Worm (Caenorhabditis elegans) whole organism, L1 larva: Measurements from ENCODE around the gene B0034.5.

Experiments
- ama-1 ChIP-seq: fragments of 150-350 bp; optimal IDR thresholded peaks from 2 replicates; lab custom pipeline; 2014
- fkh-10 ChIP-seq: sonication (generic microtip); optimal IDR thresholded peaks from 2 replicates; lab custom pipeline; 2017; ENCODE audit warnings: missing biosample characterization, missing genetic modification reagents, missing genetic modification characterization
- snpc-4 ChIP-seq: fragments of 150-350 bp; optimal IDR thresholded peaks from 2 replicates; lab custom pipeline; 2014; ENCODE audit warnings: missing biosample characterization, missing genetic modification characterization
- unc-62 ChIP-seq: fragments of 150-350 bp; optimal IDR thresholded peaks from 2 replicates; lab custom pipeline; 2014; ENCODE audit warnings: missing biosample characterization, missing genetic modification reagents, missing genetic modification characterization

ce11 chrII:6022596-6022995, 47.8 kb upstream of the B0034.5 start:
- no peak for TF ChIP-seq fkh-10 (GFP tag; lab: Kevin White, UChicago)
- TF ChIP-seq ama-1 = no peak
- TF ChIP-seq snpc-4 = no peak
- no peak for TF ChIP-seq unc-62
